Worm (Caenorhabditis elegans) whole organism, mixed stage, embryonic: ENCODE results near the gene C07G3.10.

Experiments used
- ham-2 ChIP-seq: fragments of 200-800 bp; sonication (Bioruptor generic); optimal IDR thresholded peaks from 2 replicates; lab custom pipeline; 2018; ENCODE audit warnings: mild to moderate bottlenecking, missing genetic modification characterization, missing compliant biosample characterization
- mep-1 ChIP-seq: fragments of 150-350 bp; optimal IDR thresholded peaks from 2 replicates; lab custom pipeline; 2017; ENCODE audit warnings: missing biosample characterization, missing genetic modification reagents, missing genetic modification characterization, inconsistent platforms
- nhr-237 ChIP-seq: fragments of 150-350 bp; optimal IDR thresholded peaks from 2 replicates; lab custom pipeline; 2014; ENCODE audit warnings: missing biosample characterization, missing genetic modification characterization
- pha-4 ChIP-seq: fragments of 150-350 bp; optimal IDR thresholded peaks from 2 replicates; lab custom pipeline; 2018; ENCODE audit warnings: missing biosample characterization, missing genetic modification reagents, missing genetic modification characterization
- snpc-4 ChIP-seq: fragments of 150-350 bp; optimal IDR thresholded peaks from 2 replicates; lab custom pipeline; 2014; ENCODE audit warnings: missing biosample characterization, missing genetic modification characterization

DNA sequence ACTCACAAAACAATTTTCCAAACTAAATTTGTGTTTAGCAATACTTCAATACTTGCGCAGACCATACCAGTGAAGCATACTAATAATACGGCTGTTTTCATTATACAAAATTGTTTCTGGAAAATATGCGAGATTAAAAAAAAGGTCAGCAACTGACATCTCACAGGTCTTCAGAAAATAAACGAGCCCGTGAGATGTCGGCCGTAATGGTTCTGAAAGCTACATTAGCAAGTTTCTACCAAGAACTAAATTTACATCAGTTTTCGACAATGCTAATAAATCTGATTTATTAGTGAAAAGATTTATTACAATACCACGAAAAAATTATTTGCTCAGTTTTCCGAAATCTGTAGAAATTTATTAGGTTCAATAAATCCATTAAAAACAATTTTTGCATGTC lies 24.6 kb upstream of the C07G3.10 start, which contains the start of gene srbc-31:
- TF ChIP-seq snpc-4 (tag; lab: Kevin White, UChicago): no peak
- no peak for TF ChIP-seq pha-4 (tag; lab: Kevin White, UChicago)
- TF ChIP-seq nhr-237 (tag; lab: Kevin White, UChicago): no peak
- no peak for TF ChIP-seq mep-1 (tag; lab: Kevin White, UChicago)
- TF ChIP-seq ham-2: no peak
